Fruit fly (Drosophila melanogaster): ENCODE measurements around the gene CG43348.
A peak's percentile ranks its signal among the peaks of the same experiment; 100 is the strongest.

CG43348 gene

DNA sequence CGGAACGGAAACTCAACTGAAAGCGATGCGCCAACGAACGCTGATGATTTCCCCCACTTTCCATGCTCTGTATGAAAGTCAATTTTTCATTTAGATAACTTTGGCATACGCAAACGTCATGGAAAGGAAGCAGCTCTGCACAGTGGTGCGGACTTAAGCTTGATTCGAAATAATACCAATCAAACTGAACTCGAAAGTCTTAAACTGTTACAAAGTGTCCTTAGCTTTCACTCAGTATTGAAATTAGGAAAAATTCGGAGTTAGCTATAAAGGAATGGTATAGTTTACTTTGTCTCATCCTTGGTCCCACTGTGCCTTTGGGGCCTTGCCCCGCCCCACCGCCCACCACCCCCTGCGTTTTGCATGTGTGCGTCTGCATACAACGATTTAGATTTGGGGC, 8.2 kb downstream of the CG43348 start (continued):
- TF ChIP-seq Atf6 (GFP tag; IDR thresholded peaks at IDR 0.05), result peak; percentile 77
- no peak for TF ChIP-seq CG18476 (GFP tag; optimal IDR thresholded peaks at IDR 0.05)
- peak; percentile 16 to 50 for TF ChIP-seq dpn (GFP tag; optimal IDR thresholded peaks at IDR 0.05)
- TF ChIP-seq CG10366 (GFP tag; IDR thresholded peaks at IDR 0.05), result peak; percentile 62
- TF ChIP-seq CG17328 (GFP tag; IDR thresholded peaks at IDR 0.05), result peak; percentile 46; the same call in 1 of the 2 replicates
- TF ChIP-seq CG16813 (GFP tag; IDR thresholded peaks at IDR 0.05; ENCODE audit: partially characterized antibody), result no peak
- TF ChIP-seq CG32772 (GFP tag; IDR thresholded peaks at IDR 0.05), result peak; percentile 52
- no peak for TF ChIP-seq sens-2 (GFP tag; IDR thresholded peaks at IDR 0.05)
- TF ChIP-seq hbn (GFP tag; IDR thresholded peaks at IDR 0.05; ENCODE audit: partially characterized antibody), result no peak
- no peak for TF ChIP-seq CG2199 (GFP tag; IDR thresholded peaks at IDR 0.05)
- peak; percentile 82 for TF ChIP-seq Ets65A (GFP tag)
- TF ChIP-seq wek (GFP tag; optimal IDR thresholded peaks at IDR 0.05), result no peak
- no peak for TF ChIP-seq CG4820 (GFP tag; optimal IDR thresholded peaks at IDR 0.05)
- TF ChIP-seq Vsx1 (GFP tag; optimal IDR thresholded peaks at IDR 0.05), result no peak
- peak; percentile 12 for TF ChIP-seq pho (GFP tag; optimal IDR thresholded peaks at IDR 0.05)
- TF ChIP-seq B-H2 (GFP tag; optimal IDR thresholded peaks at IDR 0.05), result no peak
- TF ChIP-seq onecut (GFP tag; IDR thresholded peaks at IDR 0.05), result peak; percentile 51
- no peak for TF ChIP-seq Camta (GFP tag; optimal IDR thresholded peaks at IDR 0.05)
- peak; percentile 79 for TF ChIP-seq lab (GFP tag; optimal IDR thresholded peaks at IDR 0.05)
- TF ChIP-seq HLH54F (GFP tag; optimal IDR thresholded peaks at IDR 0.05), result no peak
- TF ChIP-seq sisA (GFP tag; IDR thresholded peaks at IDR 0.05), result peak; percentile 55
- TF ChIP-seq CG7839 (tag; optimal IDR thresholded peaks at IDR 0.05), result peak; percentile 64
- 0 out of 2 replicates have a peak, but pooled peaks have one; percentile 40 for TF ChIP-seq rib (GFP tag; IDR thresholded peaks at IDR 0.05)
- no peak for TF ChIP-seq CG4404 (GFP tag; IDR thresholded peaks at IDR 0.05)
- no peak for TF ChIP-seq CG5180 (GFP tag; optimal IDR thresholded peaks at IDR 0.05)
- TF ChIP-seq Chrac-16 (GFP tag; optimal IDR thresholded peaks at IDR 0.05), result no peak
- no peak for TF ChIP-seq CG10274 (GFP tag; optimal IDR thresholded peaks at IDR 0.05)
- peak; percentile 62 for TF ChIP-seq CG32767 (GFP tag; IDR thresholded peaks at IDR 0.05)
- no peak for TF ChIP-seq MESR4 (GFP tag; optimal IDR thresholded peaks at IDR 0.05)
- TF ChIP-seq Kr (GFP tag; optimal IDR thresholded peaks at IDR 0.05), result no peak
- TF ChIP-seq nau (GFP tag; optimal IDR thresholded peaks at IDR 0.05), result peak; percentile 15
- TF ChIP-seq CG31388 (GFP tag; optimal IDR thresholded peaks at IDR 0.05), result no peak
- TF ChIP-seq CG11696 (GFP tag; IDR thresholded peaks at IDR 0.05), result peak; percentile 58; the same call in 1 of the 2 replicates
- TF ChIP-seq CG11247 (GFP tag; IDR thresholded peaks at IDR 0.05), result peak; percentile 45; the same call in 1 of the 2 replicates
- TF ChIP-seq zf30C (GFP tag; optimal IDR thresholded peaks at IDR 0.05), result no peak
- no peak for TF ChIP-seq bigmax (GFP tag; optimal IDR thresholded peaks at IDR 0.05)
- TF ChIP-seq Hsf (GFP tag; optimal IDR thresholded peaks at IDR 0.05), result peak; percentile 34
- no peak for TF ChIP-seq CG6765 (GFP tag; optimal IDR thresholded peaks at IDR 0.05)
- no peak for TF ChIP-seq ham (GFP tag; IDR thresholded peaks at IDR 0.05)
- peak; percentile 39 for TF ChIP-seq tio (GFP tag; optimal IDR thresholded peaks at IDR 0.05)
- TF ChIP-seq CG13624 (GFP tag; optimal IDR thresholded peaks at IDR 0.05), result no peak
- peak; percentile 38 for TF ChIP-seq bcd (GFP tag; optimal IDR thresholded peaks at IDR 0.05)
- TF ChIP-seq HmgZ (tag; optimal IDR thresholded peaks at IDR 0.05), result peak; percentile 29
- peak; percentile 75 for TF ChIP-seq CG15269 (tag; optimal IDR thresholded peaks at IDR 0.05)
- no peak for TF ChIP-seq YL-1 (GFP tag; optimal IDR thresholded peaks at IDR 0.05)
- no peak for TF ChIP-seq inv (GFP tag; IDR thresholded peaks at IDR 0.05; ENCODE audit: partially characterized antibody)
- TF ChIP-seq CG32532 (GFP tag; IDR thresholded peaks at IDR 0.05), result peak; percentile 74
- no peak for TF ChIP-seq CG33557 (GFP tag; optimal IDR thresholded peaks at IDR 0.05)
- peak; percentile 28; the same call in 1 of the 2 replicates for TF ChIP-seq CG14667 (GFP tag; IDR thresholded peaks at IDR 0.05)
- peak; percentile 13 for TF ChIP-seq CG1602 (GFP tag; optimal IDR thresholded peaks at IDR 0.05)
- no peak for TF ChIP-seq CG17912 (GFP tag; optimal IDR thresholded peaks at IDR 0.05)

Data from whole organism, embryonic.